Worm (Caenorhabditis elegans): Measurements from ENCODE around the gene B0244.9.

The B0244.9 gene

DNA sequence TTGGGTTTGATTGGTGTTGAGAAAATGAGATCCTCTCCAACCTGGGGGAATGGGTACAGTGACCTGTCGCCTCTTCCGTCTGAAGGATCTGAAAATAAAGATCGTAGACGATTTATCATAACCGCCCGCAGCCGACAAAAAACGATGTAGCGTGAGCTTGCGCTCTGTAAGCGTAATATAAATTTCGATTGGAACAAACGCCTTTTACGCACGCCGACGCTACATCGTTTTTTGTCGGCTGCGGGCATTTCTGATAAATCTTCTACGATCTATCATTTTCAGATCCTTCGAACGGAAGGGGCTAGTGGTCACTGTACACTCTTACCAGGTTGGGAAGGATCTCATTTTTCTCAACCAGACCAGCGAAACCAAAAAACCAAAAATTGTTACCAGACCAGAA, 17.5 kb upstream of the B0244.9 start:
- no peak for TF ChIP-seq hmg-1.2 (GFP tag; IDR thresholded peaks at IDR 0.05)
- TF ChIP-seq F23B12.7 (tag; optimal IDR thresholded peaks at IDR 0.05; ENCODE audit: insufficient read depth): no peak
- TF ChIP-seq atf-7 (tag; optimal IDR thresholded peaks at IDR 0.05): no peak
- TF ChIP-seq Y53G8AR.9 (GFP tag; conservative IDR thresholded peaks at IDR 0.05): no peak
- TF ChIP-seq nfyb-1 (GFP tag; IDR thresholded peaks at IDR 0.05): no peak
- peak; percentile 70 for TF ChIP-seq snpc-1.1 (tag; optimal IDR thresholded peaks at IDR 0.05; ENCODE audit: insufficient read depth)
- no peak for TF ChIP-seq attf-5 (GFP tag; optimal IDR thresholded peaks at IDR 0.05)
- no peak for TF ChIP-seq lin-26 (GFP tag; IDR thresholded peaks at IDR 0.05)
- no peak for TF ChIP-seq mel-28 (tag; optimal IDR thresholded peaks at IDR 0.05; ENCODE audit: borderline replicate concordance)
- no peak for TF ChIP-seq let-607 (tag; optimal IDR thresholded peaks at IDR 0.05)
- TF ChIP-seq rpc-1 (optimal IDR thresholded peaks at IDR 0.05): no peak
- TF ChIP-seq rpc-1 (tag; optimal IDR thresholded peaks at IDR 0.05): no peak
- no peak for TF ChIP-seq cebp-1 (GFP tag; IDR thresholded peaks at IDR 0.05)
- TF ChIP-seq cebp-1 (tag; optimal IDR thresholded peaks at IDR 0.05): no peak
- TF ChIP-seq hsf-1 (GFP tag; IDR thresholded peaks at IDR 0.05): no peak
- TF ChIP-seq ceh-40 (GFP tag; IDR thresholded peaks at IDR 0.05): no peak
- no peak for TF ChIP-seq pbrm-1 (GFP tag; IDR thresholded peaks at IDR 0.05)
- no peak for TF ChIP-seq snpc-4 (GFP tag; optimal IDR thresholded peaks at IDR 0.05)
- TF ChIP-seq snpc-4 (tag; optimal IDR thresholded peaks at IDR 0.05): peak in 3 of 4 experiments; percentile 70 to 90 (median 90)

DNA sequence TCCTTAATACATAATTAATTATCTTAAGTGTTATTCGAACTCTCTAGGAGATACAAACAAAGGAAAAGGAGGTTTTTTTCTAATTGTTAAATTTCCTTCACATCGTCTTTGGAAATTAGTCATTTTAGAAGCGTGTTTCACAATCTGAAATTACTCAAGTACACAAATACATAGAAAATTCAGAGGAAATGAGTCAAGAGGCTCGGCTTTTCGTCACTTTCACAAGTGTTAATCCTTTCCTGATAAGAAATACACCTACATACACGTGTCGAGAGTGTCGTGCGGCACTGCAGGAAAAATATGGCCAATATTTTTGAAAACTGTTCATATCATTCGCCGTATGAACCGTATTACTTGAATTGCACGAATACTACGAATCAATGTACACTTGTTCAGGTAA, 16.4 kb upstream of the B0244.9 start, which contains the start of gene B0244.4:
TSS of gene B0244.4 (plus strand) at position 301 of the 400 bp plus-strand sequence.
- TF ChIP-seq ztf-25 (GFP tag; IDR thresholded peaks at IDR 0.05) (no peak), mes-4 (tag; optimal IDR thresholded peaks at IDR 0.05) (no peak), ztf-28 (GFP tag; IDR thresholded peaks at IDR 0.05) (no peak), madf-3 (GFP tag; IDR thresholded peaks at IDR 0.05) (no peak), nhr-120 (GFP tag; IDR thresholded peaks at IDR 0.05) (no peak), ekl-4 (GFP tag; IDR thresholded peaks at IDR 0.05) (no peak), ceh-40 (GFP tag; IDR thresholded peaks at IDR 0.05) (no peak), tbx-9 (tag; optimal IDR thresholded peaks at IDR 0.05; ENCODE audit: borderline replicate concordance) (no peak), hrde-1 (tag; optimal IDR thresholded peaks at IDR 0.05; ENCODE audit: borderline replicate concordance) (no peak), athp-1 (tag; optimal IDR thresholded peaks at IDR 0.05) (no peak), mxl-1 (tag; optimal IDR thresholded peaks at IDR 0.05) (no peak), F22D6.2 (tag; optimal IDR thresholded peaks at IDR 0.05) (no peak), madf-10 (tag; optimal IDR thresholded peaks at IDR 0.05) (no peak), let-526 (GFP tag; IDR thresholded peaks at IDR 0.05) (no peak), F57C9.4 (tag; optimal IDR thresholded peaks at IDR 0.05) (no peak), Y56A3A.18 (GFP tag; IDR thresholded peaks at IDR 0.05) (no peak), lir-1 (GFP tag; conservative IDR thresholded peaks at IDR 0.05) (no peak), dpff-1 (tag; optimal IDR thresholded peaks at IDR 0.05) (no peak)

DNA sequence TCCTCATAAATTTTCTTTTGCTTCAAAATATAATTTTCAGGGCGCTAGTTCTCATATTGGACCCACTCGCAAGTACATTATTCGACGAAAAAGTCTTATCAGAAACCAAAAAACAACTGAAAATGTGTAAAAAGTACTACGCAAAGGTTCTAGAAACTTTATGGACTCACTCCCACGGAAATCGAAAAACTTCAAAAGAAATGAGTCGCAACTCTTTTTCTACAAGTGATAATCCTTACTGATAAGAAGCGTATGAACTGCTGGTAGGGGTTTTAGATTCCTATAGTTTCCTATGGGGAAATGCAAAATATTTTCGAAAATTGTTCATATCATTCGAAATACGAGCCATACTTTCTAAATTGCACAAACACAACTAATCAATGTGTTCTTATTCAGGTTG, 13.7 kb upstream of the B0244.9 start, which contains the start of gene B0244.5:
TSS of gene B0244.5 (plus strand) at position 301 of the 400 bp plus-strand sequence.
- TF ChIP-seq sptf-2 (GFP tag; optimal IDR thresholded peaks at IDR 0.05): no peak
